Worm (Caenorhabditis elegans) whole organism, midembryonic: ENCODE results near the gene csq-1.

ENCODE experiments used
- T22C8.4 ChIP-seq: fragments of 200-800 bp; sonication (Bioruptor generic); IDR thresholded peaks from 2 replicates; pipeline ENCODE4 v1.3.6; 2022; ENCODE audit warnings: missing genetic modification characterization, missing compliant biosample characterization
- cog-1 ChIP-seq: sonication (generic microtip); optimal IDR thresholded peaks from 2 replicates; lab custom pipeline; 2016; ENCODE audit warnings: missing genetic modification characterization, missing compliant biosample characterization
- flt-1 ChIP-seq: fragments of 200-800 bp; sonication (Bioruptor generic); IDR thresholded peaks from 2 replicates; pipeline ENCODE4 v1.3.6; 2022; ENCODE audit warnings: missing genetic modification characterization, missing compliant biosample characterization
- klf-2 ChIP-seq: fragments of 200-800 bp; sonication (Bioruptor generic); conservative IDR thresholded peaks from 2 replicates; pipeline ENCODE4 v1.3.6; 2022; ENCODE audit warnings: missing genetic modification reagents, missing genetic modification characterization, missing compliant biosample characterization
- med-1 ChIP-seq: sonication (generic microtip); optimal IDR thresholded peaks from 2 replicates; lab custom pipeline; 2017; ENCODE audit warnings: missing genetic modification characterization, mild to moderate bottlenecking, missing compliant biosample characterization, antibody characterized with exemption, missing genetic modification reagents; ENCODE audit not compliant: insufficient read depth
- ref-1 ChIP-seq: fragments of 200-800 bp; sonication (Bioruptor generic); conservative IDR thresholded peaks from 2 replicates; pipeline ENCODE4 v1.3.6; 2022; ENCODE audit warnings: missing genetic modification reagents, missing genetic modification characterization, missing compliant biosample characterization
- tab-1 ChIP-seq: fragments of 200-800 bp; sonication (Bioruptor generic); IDR thresholded peaks from 2 replicates; pipeline ENCODE4 v1.3.6; 2022; ENCODE audit warnings: missing genetic modification characterization, missing compliant biosample characterization
- ztf-23 ChIP-seq: fragments of 200-800 bp; sonication (Bioruptor generic); IDR thresholded peaks from 2 replicates; pipeline ENCODE4 v1.3.6; 2022; ENCODE audit warnings: missing genetic modification reagents, missing genetic modification characterization, missing compliant biosample characterization
- ztf-29 ChIP-seq: fragments of 200-800 bp; sonication (Bioruptor generic); IDR thresholded peaks from 2 replicates; pipeline ENCODE4 v1.3.6; 2022; ENCODE audit warnings: missing genetic modification reagents, missing genetic modification characterization, missing compliant biosample characterization

The csq-1 gene

DNA sequence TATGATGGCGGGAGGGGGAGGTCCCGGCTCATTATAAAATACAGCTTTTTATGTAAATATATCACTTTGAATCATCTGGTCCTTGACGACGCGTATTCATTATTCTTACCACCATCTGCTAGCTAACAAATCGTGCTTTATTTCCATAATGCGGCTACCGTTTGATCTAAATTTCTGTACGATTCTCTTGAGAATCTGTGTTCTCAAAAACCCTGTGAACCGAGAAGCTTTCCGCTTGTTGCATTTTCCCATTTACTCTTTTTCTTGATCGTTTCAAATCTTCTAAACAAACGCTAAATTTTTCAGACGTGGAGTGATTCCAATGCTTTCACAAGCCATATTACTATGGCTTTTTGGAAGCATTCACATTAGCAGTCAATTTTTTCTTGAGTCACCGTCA is 30.0 kb upstream of the csq-1 start, which contains the start of gene syg-2:
syg-2 (plus strand) TSS at position 301 of the 400 bp plus-strand sequence.
- TF ChIP-seq T22C8.4 (GFP tag; lab: Robert Waterston, UW): no peak
- no peak for TF ChIP-seq tab-1 (GFP tag; lab: Robert Waterston, UW)
- no peak for TF ChIP-seq flt-1 (GFP tag; lab: Robert Waterston, UW)

DNA sequence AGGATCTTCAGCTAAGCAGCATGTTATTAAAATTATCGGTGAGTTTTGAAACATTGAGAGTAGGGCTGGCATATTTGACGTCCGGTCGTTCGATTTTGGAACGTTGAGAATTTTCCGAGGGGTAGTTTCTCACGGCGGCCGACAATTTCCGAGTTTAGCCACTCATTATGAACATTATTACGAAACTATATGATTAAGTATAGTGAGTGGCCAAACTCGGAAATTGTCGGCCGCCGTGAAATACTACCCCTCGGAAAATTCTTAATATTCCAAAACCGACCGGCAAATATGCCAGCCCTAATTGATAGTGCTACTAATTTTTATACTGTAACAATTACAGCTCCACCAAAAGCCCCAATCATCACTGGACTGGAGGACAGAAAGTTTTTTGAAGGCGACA is 27.2 kb upstream of the csq-1 start:
- TF ChIP-seq ztf-23 (GFP tag; lab: Robert Waterston, UW): no peak
- no peak for TF ChIP-seq flt-1 (GFP tag; lab: Robert Waterston, UW)
- no peak for TF ChIP-seq tab-1 (GFP tag; lab: Robert Waterston, UW)
- TF ChIP-seq ref-1 (GFP tag; lab: Robert Waterston, UW): no peak
- no peak for TF ChIP-seq med-1 (GFP tag; lab: Kevin White, UChicago)
- no peak for TF ChIP-seq T22C8.4 (GFP tag; lab: Robert Waterston, UW)
- TF ChIP-seq cog-1 (tag; lab: Kevin White, UChicago): no peak

DNA sequence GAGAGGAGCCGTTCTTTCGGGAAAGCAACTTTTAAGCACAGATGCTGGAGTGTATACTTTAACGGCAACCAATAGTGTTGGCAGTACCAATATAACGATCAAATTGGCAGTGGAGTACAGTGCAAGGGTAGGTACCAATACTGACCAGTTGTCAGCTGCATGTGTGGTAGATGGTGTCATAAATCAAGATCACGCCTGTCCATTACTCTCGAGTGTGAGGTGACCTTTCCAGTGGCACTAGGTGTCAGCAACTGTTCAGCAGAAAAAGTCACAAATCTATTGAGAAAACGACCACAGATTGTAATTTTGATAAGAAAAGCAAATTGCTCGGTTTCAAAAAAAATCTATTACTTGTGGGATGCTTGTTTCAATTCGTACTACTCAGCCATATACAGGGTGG is 25.2 kb upstream of the csq-1 start:
- TF ChIP-seq klf-2 (GFP tag; lab: Robert Waterston, UW) (no peak), flt-1 (GFP tag; lab: Robert Waterston, UW) (no peak), tab-1 (GFP tag; lab: Robert Waterston, UW) (no peak), T22C8.4 (GFP tag; lab: Robert Waterston, UW) (no peak), cog-1 (tag; lab: Kevin White, UChicago) (no peak), ztf-23 (GFP tag; lab: Robert Waterston, UW) (no peak), ztf-29 (no peak), med-1 (GFP tag; lab: Kevin White, UChicago) (no peak)

DNA sequence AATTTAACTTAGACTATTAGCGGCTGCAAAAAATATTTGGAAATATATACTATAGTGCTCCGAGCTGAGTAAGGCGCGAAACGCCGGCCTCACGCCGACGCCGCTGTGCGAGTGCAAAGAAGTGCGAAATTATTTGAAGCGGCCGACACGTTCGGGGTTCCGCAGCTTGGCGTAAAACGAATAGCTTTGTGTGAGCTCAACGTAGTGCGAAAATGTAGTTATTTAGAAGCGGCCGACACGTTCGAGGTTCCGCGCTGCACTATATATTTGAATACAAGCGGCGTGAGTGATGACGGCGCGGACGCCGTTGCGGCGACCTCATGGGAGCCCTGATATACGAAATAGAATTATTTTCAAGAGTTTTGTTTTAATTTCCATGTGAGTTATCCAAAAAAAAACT is 22.8 kb upstream of the csq-1 start:
- TF ChIP-seq tab-1 (GFP tag; lab: Robert Waterston, UW): no peak
- no peak for TF ChIP-seq klf-2 (GFP tag; lab: Robert Waterston, UW)
- no peak for TF ChIP-seq med-1 (GFP tag; lab: Kevin White, UChicago)
- TF ChIP-seq ref-1 (GFP tag; lab: Robert Waterston, UW): no peak
- no peak for TF ChIP-seq ztf-29
- no peak for TF ChIP-seq T22C8.4 (GFP tag; lab: Robert Waterston, UW)
- no peak for TF ChIP-seq flt-1 (GFP tag; lab: Robert Waterston, UW)
- no peak for TF ChIP-seq ztf-23 (GFP tag; lab: Robert Waterston, UW)
- TF ChIP-seq cog-1 (tag; lab: Kevin White, UChicago): no peak

DNA sequence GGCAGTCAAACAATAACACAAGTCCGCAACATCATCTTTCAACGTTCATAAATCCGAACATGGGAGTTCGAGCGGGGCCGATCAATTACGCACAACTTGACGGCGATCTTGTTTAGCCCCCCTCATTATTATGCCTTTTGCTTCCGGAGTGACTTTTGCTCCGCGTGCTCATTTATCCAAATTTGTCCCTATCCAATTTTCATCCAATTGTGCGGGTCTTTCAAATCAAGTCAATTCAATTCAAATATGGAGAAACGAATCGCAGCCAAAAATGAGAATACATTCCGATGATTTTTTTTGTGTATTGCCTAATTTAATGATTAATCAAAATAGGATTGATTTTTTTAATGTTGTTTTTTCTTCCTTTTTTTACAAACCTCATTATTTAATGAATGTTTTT is 22.2 kb upstream of the csq-1 start:
- TF ChIP-seq T22C8.4 (GFP tag; lab: Robert Waterston, UW): no peak
- TF ChIP-seq klf-2 (GFP tag; lab: Robert Waterston, UW): no peak
- no peak for TF ChIP-seq ztf-29
- no peak for TF ChIP-seq ztf-23 (GFP tag; lab: Robert Waterston, UW)
- TF ChIP-seq cog-1 (tag; lab: Kevin White, UChicago): no peak
- TF ChIP-seq flt-1 (GFP tag; lab: Robert Waterston, UW): no peak
- no peak for TF ChIP-seq ref-1 (GFP tag; lab: Robert Waterston, UW)
- no peak for TF ChIP-seq tab-1 (GFP tag; lab: Robert Waterston, UW)
- TF ChIP-seq med-1 (GFP tag; lab: Kevin White, UChicago): no peak

DNA sequence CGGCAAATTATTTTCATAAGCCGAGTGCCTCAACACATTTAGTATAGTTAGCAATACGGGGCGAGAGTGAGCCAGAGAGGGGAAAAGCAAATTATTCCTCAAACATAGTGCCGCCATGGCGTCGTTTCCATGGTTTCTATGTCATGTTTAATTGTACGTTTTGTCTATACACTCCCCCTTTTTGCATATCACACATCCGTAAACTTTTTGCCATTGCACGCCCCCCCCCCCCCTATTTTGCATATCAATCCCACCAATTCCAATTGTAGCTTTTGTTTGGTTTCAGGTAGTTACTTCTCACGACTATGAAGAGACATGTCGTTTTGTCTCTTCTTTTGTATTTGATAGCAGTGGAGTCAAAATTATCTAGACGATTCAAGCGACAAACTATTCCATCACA is 20.6 kb upstream of the csq-1 start, which contains the start of gene C26G2.2:
C26G2.2 (plus strand) TSS at position 301 of the 400 bp plus-strand sequence.
- TF ChIP-seq T22C8.4 (GFP tag; lab: Robert Waterston, UW) (no peak), ref-1 (GFP tag; lab: Robert Waterston, UW) (no peak), ztf-23 (GFP tag; lab: Robert Waterston, UW) (no peak), flt-1 (GFP tag; lab: Robert Waterston, UW) (no peak), cog-1 (tag; lab: Kevin White, UChicago) (no peak), med-1 (GFP tag; lab: Kevin White, UChicago) (no peak), klf-2 (GFP tag; lab: Robert Waterston, UW) (no peak), ztf-29 (no peak), tab-1 (GFP tag; lab: Robert Waterston, UW) (no peak)

DNA sequence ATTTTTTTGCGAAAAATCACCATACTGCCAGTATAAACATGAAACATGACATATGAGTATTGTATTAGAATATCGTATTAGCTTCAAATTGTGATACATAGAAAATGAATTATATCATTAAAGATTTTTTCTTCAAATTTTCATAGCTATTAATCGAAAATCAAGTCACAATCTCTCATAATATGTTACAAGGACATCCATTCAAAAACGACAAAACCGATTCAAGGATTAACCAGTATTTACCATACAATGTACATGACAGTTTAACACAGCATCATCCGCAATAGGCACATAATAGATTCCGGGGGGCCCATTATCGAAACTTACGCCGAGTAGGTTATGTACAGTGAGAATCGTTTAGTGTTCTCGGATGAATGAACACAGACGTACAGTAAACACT is 13.4 kb upstream of the csq-1 start:
- TF ChIP-seq cog-1 (tag; lab: Kevin White, UChicago) (no peak), med-1 (GFP tag; lab: Kevin White, UChicago) (no peak), ztf-23 (GFP tag; lab: Robert Waterston, UW) (no peak), tab-1 (GFP tag; lab: Robert Waterston, UW) (no peak), T22C8.4 (GFP tag; lab: Robert Waterston, UW) (no peak), flt-1 (GFP tag; lab: Robert Waterston, UW) (no peak), klf-2 (GFP tag; lab: Robert Waterston, UW) (no peak)

DNA sequence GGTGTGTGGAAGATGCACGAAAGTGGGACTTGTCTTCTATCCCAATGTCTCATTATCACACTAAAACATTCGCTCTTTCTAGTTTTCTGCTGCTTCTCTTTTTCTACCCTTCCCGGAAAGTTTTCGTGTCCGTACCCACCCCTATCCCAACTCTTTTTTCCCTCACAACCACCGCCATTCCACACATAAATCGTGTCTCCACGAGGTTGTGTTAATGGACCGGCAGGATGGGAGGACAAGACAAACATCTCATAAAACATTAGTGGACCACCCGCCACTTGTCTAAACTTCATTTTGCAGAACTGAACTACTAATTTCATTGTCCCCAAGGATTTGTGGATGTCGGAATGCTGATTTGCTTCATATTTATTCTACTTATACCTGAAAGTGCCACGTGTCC is 10.6 kb upstream of the csq-1 start, which contains the start of gene slt-1:
slt-1 (plus strand) TSS at position 301 of the 400 bp plus-strand sequence.
- TF ChIP-seq ztf-29 (no peak), klf-2 (GFP tag; lab: Robert Waterston, UW) (no peak), cog-1 (tag; lab: Kevin White, UChicago) (no peak), ztf-23 (GFP tag; lab: Robert Waterston, UW) (no peak), med-1 (GFP tag; lab: Kevin White, UChicago) (no peak), T22C8.4 (GFP tag; lab: Robert Waterston, UW) (no peak), flt-1 (GFP tag; lab: Robert Waterston, UW) (no peak), ref-1 (GFP tag; lab: Robert Waterston, UW) (no peak), tab-1 (GFP tag; lab: Robert Waterston, UW) (no peak)

DNA sequence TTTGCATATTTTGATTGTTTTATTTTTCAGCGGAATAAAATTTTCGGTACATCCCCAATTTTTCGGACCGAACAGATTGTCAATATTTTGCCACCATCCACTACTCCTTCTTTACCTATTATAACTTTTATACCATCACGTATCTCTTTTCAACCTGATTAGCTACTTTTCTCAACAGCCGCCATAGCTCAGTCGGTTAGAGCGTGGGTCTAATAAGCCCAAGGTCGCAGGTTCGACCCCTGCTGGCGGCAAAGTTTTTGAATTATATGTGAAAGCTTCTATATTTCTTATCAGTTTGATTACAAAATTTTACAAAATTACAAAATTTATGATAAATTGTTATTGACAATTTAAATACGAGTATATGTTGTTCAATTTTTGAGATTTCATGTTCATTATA is 5.7 kb upstream of the csq-1 start:
- TF ChIP-seq cog-1 (tag; lab: Kevin White, UChicago): no peak
- TF ChIP-seq T22C8.4 (GFP tag; lab: Robert Waterston, UW): no peak
- TF ChIP-seq ztf-29: no peak
